Fruit fly (Drosophila melanogaster): ENCODE measurements around the gene Agpat1.

dm6 chrX:12747746-12748710 is 17.0 kb upstream of the Agpat1 start:
- no peak for TF ChIP-seq pan (optimal IDR thresholded peaks at IDR 0.05)
- TF ChIP-seq usp (GFP tag; optimal IDR thresholded peaks at IDR 0.05): no peak
- no peak for TF ChIP-seq EcR (GFP tag; optimal IDR thresholded peaks at IDR 0.05)
- no peak for TF ChIP-seq psq (optimal IDR thresholded peaks at IDR 0.05)
- TF ChIP-seq CG8478 (optimal IDR thresholded peaks at IDR 0.05): no peak
- no peak for TF ChIP-seq Dll (optimal IDR thresholded peaks at IDR 0.05)
